Fruit fly (Drosophila melanogaster) S2 (cell line): ENCODE data around the gene CG14985.

ENCODE experiments used
- CG8478 ChIP-seq: fragments of >200 bp; optimal IDR thresholded peaks from 2 replicates; lab custom pipeline; 2018
- CTCF ChIP-seq, 2 experiments: fragments of >200 bp; optimal IDR thresholded peaks; 2 replicates each; lab custom pipeline; 2018

The CG14985 gene

dm6 chr3L:4003316-4003715, at the start of gene CG14985:
Gene CG14985, plus strand, starts transcription at chr3L:4003474.
- TF ChIP-seq CTCF (optimal IDR thresholded peaks at IDR 0.05; lab: Kevin White, UChicago) (no peak), CG8478 (lab: Kevin White, UChicago) (no peak)

- TF ChIP-seq CTCF (optimal IDR thresholded peaks at IDR 0.05; lab: Kevin White, UChicago), result no peak
- no peak for TF ChIP-seq CG8478 (lab: Kevin White, UChicago)
Measured at dm6 chr3L:3960877-3961417, 42.3 kb upstream of the CG14985 start.

dm6 chr3L:3963979-3964378, 39.3 kb upstream of the CG14985 start:
- TF ChIP-seq CG8478 (lab: Kevin White, UChicago) (no peak), CTCF (optimal IDR thresholded peaks at IDR 0.05; lab: Kevin White, UChicago) (no peak)

- TF ChIP-seq CG8478 (lab: Kevin White, UChicago) (no peak), CTCF (optimal IDR thresholded peaks at IDR 0.05; lab: Kevin White, UChicago) (no peak)
Measured at dm6 chr3L:3964671-3965070, 38.6 kb upstream of the CG14985 start, which contains the start of gene CG12605. Gene CG12605, minus strand, starts transcription at chr3L:3964771.

- TF ChIP-seq CG8478 (lab: Kevin White, UChicago), result no peak
- no peak for TF ChIP-seq CTCF (optimal IDR thresholded peaks at IDR 0.05; lab: Kevin White, UChicago)
Measured at dm6 chr3L:3965102-3965501, 38.2 kb upstream of the CG14985 start.

- TF ChIP-seq CG8478 (lab: Kevin White, UChicago), result no peak
- no peak for TF ChIP-seq CTCF (optimal IDR thresholded peaks at IDR 0.05; lab: Kevin White, UChicago)
Measured at dm6 chr3L:3970372-3971031, 32.8 kb upstream of the CG14985 start.

dm6 chr3L:3972599-3972998, 30.7 kb upstream of the CG14985 start, which contains the start of gene CG43915:
Gene CG43915, plus strand, starts transcription at chr3L:3972899.
- TF ChIP-seq CG8478 (lab: Kevin White, UChicago) (no peak), CTCF (optimal IDR thresholded peaks at IDR 0.05; lab: Kevin White, UChicago) (no peak)

- TF ChIP-seq CG8478 (lab: Kevin White, UChicago), result no peak
- TF ChIP-seq CTCF (optimal IDR thresholded peaks at IDR 0.05; lab: Kevin White, UChicago), result no peak
Measured at dm6 chr3L:3976438-3976837, 26.8 kb upstream of the CG14985 start.

dm6 chr3L:3977622-3978355, 25.5 kb upstream of the CG14985 start:
- TF ChIP-seq CG8478 (lab: Kevin White, UChicago) (no peak), CTCF (optimal IDR thresholded peaks at IDR 0.05; lab: Kevin White, UChicago) (no peak)

dm6 chr3L:3978762-3979516, 24.3 kb upstream of the CG14985 start:
- no peak for TF ChIP-seq CTCF (optimal IDR thresholded peaks at IDR 0.05; lab: Kevin White, UChicago)
- no peak for TF ChIP-seq CG8478 (lab: Kevin White, UChicago)

- TF ChIP-seq CTCF (optimal IDR thresholded peaks at IDR 0.05; lab: Kevin White, UChicago), result no peak
- TF ChIP-seq CG8478 (lab: Kevin White, UChicago), result no peak
Measured at dm6 chr3L:3980027-3980426, 23.2 kb upstream of the CG14985 start.

dm6 chr3L:3983466-3983946, 19.8 kb upstream of the CG14985 start, which contains the start of gene scrt:
Gene scrt, plus strand, starts transcription at chr3L:3983896.
- TF ChIP-seq CG8478 (lab: Kevin White, UChicago) (no peak), CTCF (optimal IDR thresholded peaks at IDR 0.05; lab: Kevin White, UChicago) (no peak)

- TF ChIP-seq CG8478 (lab: Kevin White, UChicago) (no peak), CTCF (optimal IDR thresholded peaks at IDR 0.05; lab: Kevin White, UChicago) (no peak)
Measured at dm6 chr3L:3995554-3995953, 7.7 kb upstream of the CG14985 start.

dm6 chr3L:4000711-4001110, 2.6 kb upstream of the CG14985 start:
- no peak for TF ChIP-seq CG8478 (lab: Kevin White, UChicago)
- TF ChIP-seq CTCF (optimal IDR thresholded peaks at IDR 0.05; lab: Kevin White, UChicago), result no peak
